Worm (Caenorhabditis elegans) whole organism, dauer: ENCODE measurements around the gene clu-1.

Experiments used
- unc-62 ChIP-seq: sonication (generic microtip); optimal IDR thresholded peaks from 2 replicates; lab custom pipeline; 2017; ENCODE audit warnings: missing biosample characterization, missing genetic modification reagents, missing genetic modification characterization

Gene clu-1

DNA sequence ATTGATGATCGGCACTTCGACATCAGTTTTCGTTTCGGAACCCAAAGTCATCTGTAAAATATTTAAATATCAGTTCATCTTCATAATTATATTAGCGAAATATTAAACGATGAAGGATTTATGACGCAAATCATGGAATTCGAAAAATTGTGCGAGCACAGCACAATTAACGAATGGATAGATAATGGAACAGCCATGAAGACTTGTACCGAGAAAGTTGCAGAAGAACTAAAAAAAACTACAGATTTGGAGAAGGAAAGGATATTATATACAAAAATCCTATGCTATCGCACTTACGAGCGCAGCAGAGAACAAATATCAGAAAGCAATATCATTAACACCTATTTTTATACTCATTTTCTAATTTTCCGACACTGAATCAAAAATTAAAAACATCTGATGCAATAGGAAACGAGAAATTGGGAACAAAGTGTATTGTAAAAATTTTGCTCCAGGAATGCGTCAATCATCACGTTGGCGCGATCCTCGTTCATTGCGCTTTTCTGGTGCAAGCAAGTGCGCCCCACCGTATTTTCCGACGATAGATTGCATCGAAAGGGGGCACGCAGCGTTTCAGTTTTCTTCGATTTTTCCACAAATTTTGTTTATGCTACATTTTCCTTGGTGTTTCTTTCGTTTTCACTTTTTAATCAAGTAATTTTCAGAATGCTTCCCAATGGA, at the start of gene clu-1, which contains the start of gene prp-40:
clu-1 (minus strand) TSS at position 51 of the 681 bp plus-strand sequence.
prp-40 (plus strand) TSS at position 666 of the 681 bp plus-strand sequence.
- no peak for TF ChIP-seq unc-62 (GFP tag; lab: Kevin White, UChicago)

- TF ChIP-seq unc-62 (GFP tag; lab: Kevin White, UChicago): no peak
Observed at ce11 chrIII:9570869-9571268, 49.6 kb upstream of the clu-1 start.

DNA sequence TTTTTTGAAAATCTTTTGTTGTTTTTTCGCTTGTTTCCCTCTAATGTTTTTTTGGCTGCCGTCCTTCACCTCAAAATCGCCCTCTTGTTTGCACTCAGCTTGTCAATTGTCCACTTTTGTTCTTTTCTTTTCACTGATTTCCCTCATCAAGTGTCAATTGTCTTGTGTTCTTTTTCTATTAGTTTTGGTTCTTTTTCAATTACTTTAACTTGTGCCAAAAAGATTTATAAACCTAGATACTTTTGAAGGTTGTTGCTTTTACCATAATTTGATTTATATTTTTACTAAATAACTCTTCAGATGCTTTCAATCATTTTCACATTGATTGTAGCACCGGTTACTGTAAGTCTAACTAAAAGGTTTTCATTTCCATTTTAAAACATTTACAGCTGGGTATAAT, 47.2 kb upstream of the clu-1 start, which contains the start of gene C48B4.13:
C48B4.13 (plus strand) TSS at position 301 of the 400 bp plus-strand sequence.
- no peak for TF ChIP-seq unc-62 (GFP tag; lab: Kevin White, UChicago)

ce11 chrIII:9565973-9566372, 44.7 kb upstream of the clu-1 start, which contains the start of gene C48B4.11:
Gene C48B4.11 (minus strand): TSS chrIII:9566115.
- TF ChIP-seq unc-62 (GFP tag; lab: Kevin White, UChicago): no peak

DNA sequence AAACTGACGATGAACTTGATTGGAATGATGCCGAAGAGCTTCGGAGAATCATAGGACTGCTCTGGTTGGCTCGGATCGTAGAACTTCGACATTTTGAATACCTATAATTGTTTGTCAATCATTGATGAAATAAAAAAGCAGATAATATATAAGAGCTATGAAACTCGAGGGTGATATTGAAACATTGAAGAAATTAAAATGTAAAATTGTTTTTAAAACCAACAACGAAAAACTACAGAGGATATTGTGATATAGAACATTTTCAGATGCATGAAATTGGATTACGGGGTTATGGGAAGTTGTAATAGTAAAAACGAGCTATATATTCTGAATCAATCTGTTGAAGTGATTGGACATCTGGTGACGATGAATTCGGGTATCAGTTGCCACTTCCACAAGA, 43.1 kb upstream of the clu-1 start, which contains the start of gene C48B4.10:
C48B4.10 (minus strand) TSS at position 101 of the 400 bp plus-strand sequence.
- no peak for TF ChIP-seq unc-62 (GFP tag; lab: Kevin White, UChicago)

DNA sequence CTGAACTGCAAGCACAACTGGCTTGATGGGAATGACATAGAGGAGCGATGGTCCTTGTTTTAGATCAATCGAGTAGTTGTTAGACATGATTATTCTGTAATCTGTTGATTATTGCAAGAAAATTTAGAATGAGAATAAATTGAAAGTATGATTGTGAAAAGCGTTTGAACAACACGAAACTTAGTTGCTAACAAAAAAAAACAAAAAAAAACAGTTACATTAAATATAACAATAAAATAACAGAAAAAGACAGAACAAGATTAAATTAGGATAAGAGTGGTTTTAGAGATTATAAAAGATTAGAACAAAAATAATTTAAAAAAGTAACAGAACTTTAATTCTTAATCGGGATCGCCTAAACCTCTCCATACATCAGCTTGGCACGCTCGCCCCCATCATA, 42.0 kb upstream of the clu-1 start, which contains the start of gene C48B4.9:
C48B4.9 (minus strand) TSS at position 101 of the 400 bp plus-strand sequence.
- TF ChIP-seq unc-62 (GFP tag; lab: Kevin White, UChicago): no peak

- TF ChIP-seq unc-62 (GFP tag; lab: Kevin White, UChicago): no peak
Observed at ce11 chrIII:9561158-9561557, 39.9 kb upstream of the clu-1 start, which contains the start of gene C48B4.8. Gene C48B4.8 (minus strand): TSS chrIII:9561258.

DNA sequence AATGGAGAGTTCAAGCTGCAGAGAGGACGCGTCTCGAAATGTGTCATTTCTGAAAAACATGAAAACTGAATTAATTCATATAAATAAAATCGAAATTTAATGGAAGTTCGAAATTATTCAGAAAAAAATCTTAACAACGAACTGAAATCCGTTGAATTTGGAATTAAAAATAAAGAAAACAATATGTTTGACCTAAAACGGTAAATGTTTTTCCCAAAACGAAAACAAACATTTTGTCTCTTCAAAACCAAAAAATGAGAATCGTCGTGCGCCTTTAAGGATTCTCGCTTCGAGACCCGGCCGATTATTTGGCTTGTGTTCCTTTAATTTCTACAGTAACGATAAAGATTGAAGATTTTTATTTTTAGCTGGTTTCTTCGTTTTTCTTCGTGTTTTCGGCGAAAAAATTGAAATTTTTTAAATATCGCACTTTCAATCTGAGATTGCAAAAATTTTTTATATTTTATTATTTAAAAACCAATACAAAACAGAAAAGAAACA, 38.2 kb upstream of the clu-1 start, which contains the start of gene C48B4.7:
C48B4.7 (minus strand) TSS at position 51 of the 501 bp plus-strand sequence.
- no peak for TF ChIP-seq unc-62 (GFP tag; lab: Kevin White, UChicago)

DNA sequence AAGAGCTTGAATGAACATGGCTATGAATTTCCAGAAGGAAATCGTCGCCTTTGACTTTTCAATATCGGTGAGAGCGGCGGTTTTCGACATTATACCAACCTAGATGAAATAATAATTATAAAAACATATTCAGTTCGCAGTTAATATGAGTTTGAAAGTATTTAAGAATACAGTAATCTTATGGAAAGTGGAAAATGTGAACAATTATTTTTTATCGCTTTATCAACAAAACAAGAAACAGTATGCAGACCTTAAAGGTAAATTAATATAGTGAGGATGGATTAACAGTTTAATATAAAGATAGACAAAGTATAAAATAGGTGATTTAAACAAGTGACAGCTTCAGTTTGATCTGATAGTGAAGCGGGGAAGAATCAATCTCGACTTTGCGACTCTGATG, 37.2 kb upstream of the clu-1 start, which contains the start of gene C48B4.6:
C48B4.6 (minus strand) TSS at position 101 of the 400 bp plus-strand sequence.
- TF ChIP-seq unc-62 (GFP tag; lab: Kevin White, UChicago): no peak

DNA sequence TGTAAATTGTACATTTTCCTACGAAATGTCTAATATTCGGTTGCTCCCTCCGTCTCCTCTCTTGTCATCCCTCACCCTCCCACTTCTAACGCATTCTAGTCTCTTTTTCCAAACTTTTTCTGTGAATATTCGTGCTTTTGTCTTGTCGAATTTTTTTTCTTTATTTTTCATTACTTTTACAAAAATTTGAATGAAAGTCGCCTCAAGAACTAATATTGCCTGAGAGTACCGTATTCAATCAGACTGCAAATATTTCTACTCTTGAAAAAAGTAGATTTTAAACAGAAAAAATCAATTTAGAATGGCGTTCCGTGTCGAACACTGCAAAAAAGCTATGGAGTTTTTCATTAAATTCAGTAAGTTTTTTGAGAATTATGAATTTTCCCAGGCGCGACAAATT, 35.0 kb upstream of the clu-1 start, which contains the start of gene ZK1098.11:
ZK1098.11 (plus strand) TSS at position 301 of the 400 bp plus-strand sequence.
- no peak for TF ChIP-seq unc-62 (GFP tag; lab: Kevin White, UChicago)

DNA sequence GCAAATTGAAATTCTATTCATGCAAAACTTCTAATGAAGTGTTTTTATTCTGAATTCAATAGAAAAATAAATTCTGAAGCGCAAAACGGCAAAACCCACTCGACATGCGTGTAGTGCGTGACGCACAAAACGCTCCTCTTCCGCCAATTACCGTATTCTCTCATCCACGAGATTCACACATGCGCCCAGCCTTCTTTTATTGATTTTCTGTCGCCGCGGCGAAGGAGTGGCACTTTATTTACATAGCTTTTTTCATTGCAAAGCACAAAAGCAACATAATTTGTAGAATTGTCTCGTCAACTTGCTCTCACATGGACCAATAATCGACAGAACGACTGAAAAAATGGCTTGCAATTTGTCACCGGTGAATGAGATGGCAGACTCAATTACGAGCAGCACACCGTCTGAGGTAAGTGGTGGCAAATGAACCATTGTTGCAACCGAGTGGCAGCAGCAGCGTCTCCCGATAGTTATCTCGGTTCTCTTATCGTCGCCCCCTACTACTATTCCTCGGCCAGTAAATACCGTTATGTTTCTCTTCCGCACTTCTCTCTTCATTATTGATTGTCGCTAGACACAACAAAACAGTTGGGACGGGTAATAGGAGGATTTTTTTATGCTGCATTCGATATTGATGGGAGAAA, 24.9 kb upstream of the clu-1 start, which contains the start of gene unc-16:
unc-16 (plus strand) TSS at position 243 of the 644 bp plus-strand sequence.
- TF ChIP-seq unc-62 (GFP tag; lab: Kevin White, UChicago): no peak

DNA sequence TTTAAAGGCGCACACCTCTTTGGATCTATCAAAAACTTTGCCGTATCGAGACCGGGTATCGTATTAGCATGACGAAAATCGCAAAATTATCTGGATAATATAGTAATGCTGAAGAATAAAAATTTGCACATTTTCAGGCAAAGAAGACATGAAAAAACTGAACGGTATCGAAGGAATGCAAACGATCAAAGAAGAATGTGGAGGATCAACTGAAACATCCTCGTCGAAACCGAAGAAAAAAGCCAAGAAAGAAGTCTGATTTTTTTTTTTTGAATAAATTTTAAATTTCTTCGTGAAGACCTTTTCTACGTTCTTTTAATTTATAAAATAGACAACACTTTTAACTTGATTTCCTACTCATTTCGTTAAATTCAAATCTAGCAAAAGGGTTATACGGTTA, 23.6 kb upstream of the clu-1 start, which contains the start of gene ZK1098.12:
ZK1098.12 (plus strand) TSS at position 301 of the 400 bp plus-strand sequence.
- TF ChIP-seq unc-62 (GFP tag; lab: Kevin White, UChicago): no peak

DNA sequence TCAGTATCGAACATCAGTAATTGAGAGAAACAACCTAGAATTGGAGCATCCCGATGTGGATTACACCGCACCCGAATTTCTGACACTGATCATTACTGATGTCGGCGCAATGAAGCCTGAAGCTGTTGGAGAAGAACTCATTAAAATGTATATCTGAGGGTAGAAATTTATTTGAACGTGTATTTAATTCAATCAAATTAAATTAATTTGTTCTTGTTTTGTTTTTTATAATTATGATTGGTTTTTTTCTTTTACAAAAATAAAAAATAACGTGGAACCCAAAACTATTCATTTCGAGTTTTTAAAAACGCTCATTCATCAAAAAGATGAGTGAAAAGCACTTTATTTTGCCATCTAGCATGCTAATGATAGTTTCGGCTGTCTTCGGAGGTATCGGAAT, 22.9 kb upstream of the clu-1 start, which contains the start of gene ZK1098.9:
ZK1098.9 (plus strand) TSS at position 301 of the 400 bp plus-strand sequence.
- TF ChIP-seq unc-62 (GFP tag; lab: Kevin White, UChicago): no peak

ce11 chrIII:9542816-9543215, 21.6 kb upstream of the clu-1 start, which contains the start of gene eif-2Balpha:
Gene eif-2Balpha (plus strand): TSS chrIII:9543119.
- no peak for TF ChIP-seq unc-62 (GFP tag; lab: Kevin White, UChicago)

DNA sequence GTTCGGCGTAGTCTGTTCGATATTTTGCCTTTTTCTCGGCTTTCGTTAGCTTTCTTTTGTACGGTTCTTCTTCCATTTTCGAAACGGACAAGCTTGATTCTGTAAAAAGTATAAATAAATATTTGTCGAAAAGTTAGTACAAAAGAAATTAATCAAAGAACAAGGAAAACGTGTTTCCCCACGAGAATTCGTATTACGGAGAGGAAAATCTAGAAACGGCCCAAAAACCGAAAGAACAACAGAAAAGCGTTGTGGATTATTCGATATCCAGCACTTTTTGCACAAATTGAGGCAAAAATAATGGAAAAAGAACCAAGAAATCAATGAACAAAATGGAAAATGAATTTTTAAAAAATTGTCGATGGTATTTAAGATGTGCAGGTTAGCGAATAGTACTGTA, 21.0 kb upstream of the clu-1 start, which contains the start of gene mut-7:
mut-7 (minus strand) TSS at position 101 of the 400 bp plus-strand sequence.
- TF ChIP-seq unc-62 (GFP tag; lab: Kevin White, UChicago): no peak
